Worm (Caenorhabditis elegans): Measurements from ENCODE around the gene srb-5.
"Not testable (repeated sequence)": the region's sequence is repeated elsewhere in the genome, so short reads cannot be mapped to it uniquely, and the experiment has no call there.

- TF ChIP-seq pag-3 (tag; optimal IDR thresholded peaks at IDR 0.05; ENCODE audit: borderline replicate concordance, insufficient read depth); skn-1 (tag; optimal IDR thresholded peaks at IDR 0.05); nhr-90 (tag; optimal IDR thresholded peaks at IDR 0.05; ENCODE audit: poor library complexity): not testable (repeated sequence)
These were observed 4.4 kb downstream of the srb-5 start, which contains the start of gene F58A6.9 for ce11 chrII:5158774-5159173.

All from whole organism, L1 larva.